Worm (Caenorhabditis elegans): Measurements from ENCODE around the gene W03B1.5.

W03B1.5 gene

DNA sequence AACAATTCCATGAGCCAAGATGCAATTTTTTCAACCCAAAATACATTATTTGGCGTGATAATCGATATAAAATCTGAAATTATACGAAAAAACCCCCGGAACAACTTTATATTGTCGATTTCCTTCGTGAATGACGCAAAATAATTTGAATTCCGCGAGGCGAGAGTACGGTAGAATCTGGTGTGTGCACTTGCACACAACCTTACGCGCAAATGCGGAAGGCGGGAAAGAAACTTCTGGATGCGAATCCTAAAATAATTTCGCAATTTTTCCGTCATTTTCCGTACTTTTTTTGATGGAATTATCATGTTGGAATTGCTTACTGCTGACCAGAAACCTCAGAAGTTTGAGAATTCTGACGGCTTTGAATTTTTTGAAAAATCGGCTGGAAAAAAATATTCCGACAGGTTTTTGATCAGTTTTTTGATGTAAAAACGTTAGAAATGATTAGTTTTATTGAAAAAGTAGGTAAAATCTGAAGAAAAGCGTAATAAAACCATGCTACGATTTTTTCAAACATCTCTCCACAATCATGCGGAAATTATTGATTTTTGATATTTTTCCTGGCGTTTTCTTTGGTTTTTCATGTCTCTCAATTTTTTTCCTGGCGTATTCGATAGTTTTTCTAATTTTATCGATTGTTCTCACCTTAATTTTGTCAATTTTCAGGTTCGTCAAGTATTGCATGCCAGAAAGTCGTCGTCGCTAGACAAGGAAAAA, 40.9 kb upstream of the W03B1.5 start, which contains the start of gene set-9:
Gene set-9 (plus strand): TSS at position 670 of the 720 bp plus-strand sequence.
- TF ChIP-seq attf-3 (GFP tag; conservative IDR thresholded peaks at IDR 0.05) (no peak), ets-4 (GFP tag; optimal IDR thresholded peaks at IDR 0.05) (no peak), F55B11.4 (tag; optimal IDR thresholded peaks at IDR 0.05; ENCODE audit: borderline replicate concordance, insufficient read depth) (no peak), sea-2 (GFP tag; IDR thresholded peaks at IDR 0.05) (no peak), ceh-27 (GFP tag; optimal IDR thresholded peaks at IDR 0.05) (no peak), somi-1 (GFP tag; optimal IDR thresholded peaks at IDR 0.05) (no peak), hsf-1 (GFP tag; IDR thresholded peaks at IDR 0.05) (peak; percentile 92), lin-40 (tag; optimal IDR thresholded peaks at IDR 0.05) (no peak), F57C9.4 (tag; optimal IDR thresholded peaks at IDR 0.05) (no peak), lsl-1 (GFP tag; optimal IDR thresholded peaks at IDR 0.05) (peak; percentile 85), chd-7 (tag; optimal IDR thresholded peaks at IDR 0.05) (no peak), lin-35 (GFP tag; optimal IDR thresholded peaks at IDR 0.05) (no peak), Y95B8A.8 (GFP tag; IDR thresholded peaks at IDR 0.05) (no peak), dpl-1 (GFP tag; optimal IDR thresholded peaks at IDR 0.05) (peak; percentile 8), ztf-26 (tag; optimal IDR thresholded peaks at IDR 0.05) (no peak), attf-6 (GFP tag; IDR thresholded peaks at IDR 0.05) (no peak), sdz-38 (tag; optimal IDR thresholded peaks at IDR 0.05) (no peak), rcor-1 (GFP tag; IDR thresholded peaks at IDR 0.05) (no peak), F49E8.2 (tag; optimal IDR thresholded peaks at IDR 0.05; ENCODE audit: insufficient read depth) (peak; percentile 60), lsy-27 (tag; optimal IDR thresholded peaks at IDR 0.05; ENCODE audit: borderline replicate concordance, insufficient read depth) (no peak), mcd-1 (GFP tag; IDR thresholded peaks at IDR 0.05) (no peak), C17E4.6 (GFP tag; IDR thresholded peaks at IDR 0.05) (no peak), attf-5 (GFP tag; optimal IDR thresholded peaks at IDR 0.05) (no peak), T07F8.4 (tag; optimal IDR thresholded peaks at IDR 0.05) (no peak), pha-4 (tag; optimal IDR thresholded peaks at IDR 0.05) (no peak), Y67H2A.10 (GFP tag; conservative IDR thresholded peaks at IDR 0.05) (no peak), repo-1 (tag; optimal IDR thresholded peaks at IDR 0.05) (no peak), nfya-1 (tag; optimal IDR thresholded peaks at IDR 0.05; ENCODE audit: borderline replicate concordance, insufficient read depth) (no peak), Y53F4B.3 (GFP tag; IDR thresholded peaks at IDR 0.05) (no peak), ceh-79 (tag; optimal IDR thresholded peaks at IDR 0.05) (no peak), F52B5.7 (tag; optimal IDR thresholded peaks at IDR 0.05) (no peak), B0035.1 (tag; optimal IDR thresholded peaks at IDR 0.05) (no peak), B0336.3 (GFP tag; IDR thresholded peaks at IDR 0.05) (no peak), K12H6.12 (tag; optimal IDR thresholded peaks at IDR 0.05) (no peak), lin-26 (GFP tag; IDR thresholded peaks at IDR 0.05) (no peak), die-1 (tag; optimal IDR thresholded peaks at IDR 0.05) (no peak), rpc-1 (optimal IDR thresholded peaks at IDR 0.05) (no peak), rpc-1 (tag; optimal IDR thresholded peaks at IDR 0.05) (no peak), athp-1 (tag; optimal IDR thresholded peaks at IDR 0.05) (no peak), him-1 (tag; optimal IDR thresholded peaks at IDR 0.05) (no peak), nfya-2 (GFP tag; IDR thresholded peaks at IDR 0.05) (no peak), ZK185.1 (tag; optimal IDR thresholded peaks at IDR 0.05; ENCODE audit: poor library complexity, severe bottlenecking) (no peak), mes-4 (tag; optimal IDR thresholded peaks at IDR 0.05) (no peak), F33H1.4 (GFP tag; IDR thresholded peaks at IDR 0.05) (0 out of 2 replicates have a peak, but pooled peaks have one; percentile 24), efl-1 (GFP tag; optimal IDR thresholded peaks at IDR 0.05) (peak; percentile 73), hlh-12 (tag; optimal IDR thresholded peaks at IDR 0.05) (no peak), mel-28 (tag; optimal IDR thresholded peaks at IDR 0.05; ENCODE audit: borderline replicate concordance) (no peak), tbp1 (GFP tag; optimal IDR thresholded peaks at IDR 0.05) (no peak), ztf-18 (tag; optimal IDR thresholded peaks at IDR 0.05) (no peak)
